Fruit fly (Drosophila melanogaster): ENCODE measurements around the gene crp.

The crp gene

DNA sequence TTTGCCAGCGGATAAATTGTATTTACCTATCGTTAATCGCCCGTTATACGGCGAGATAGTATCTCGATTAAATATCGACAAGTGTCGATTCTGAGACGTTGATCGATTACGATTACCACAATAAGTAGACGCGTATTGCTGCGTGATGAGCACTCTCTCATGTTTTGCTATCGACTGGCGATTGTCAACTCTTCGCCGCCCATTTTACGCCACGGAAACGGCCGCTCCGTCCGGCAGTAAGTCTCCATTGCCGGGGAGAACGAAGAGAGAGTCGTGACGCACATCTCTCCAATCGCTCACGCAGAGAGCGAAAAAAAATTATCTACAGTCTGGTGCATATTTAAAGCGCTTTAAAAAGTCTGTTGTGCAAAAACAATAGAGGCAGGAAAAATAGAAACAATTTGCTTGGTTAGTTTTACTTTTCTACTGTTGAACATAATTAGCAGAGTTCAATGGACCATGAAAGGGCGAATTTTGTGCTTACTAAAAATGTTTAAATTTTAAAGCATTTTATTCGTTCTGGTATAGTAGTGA is 35.9 kb downstream of the crp start, which contains the start of gene CG46309 (continued):
- TF ChIP-seq CG7357 (GFP tag; IDR thresholded peaks at IDR 0.05) (no peak), slou (GFP tag; optimal IDR thresholded peaks at IDR 0.05) (no peak), CG2678 (tag; optimal IDR thresholded peaks at IDR 0.05) (no peak), grn (GFP tag; optimal IDR thresholded peaks at IDR 0.05) (peak; percentile 79), onecut (GFP tag; IDR thresholded peaks at IDR 0.05) (no peak), CG2202 (tag; optimal IDR thresholded peaks at IDR 0.05) (no peak), seq (GFP tag; IDR thresholded peaks at IDR 0.05) (no peak), CG14965 (GFP tag; optimal IDR thresholded peaks at IDR 0.05; ENCODE audit: borderline replicate concordance) (no peak), CG11696 (GFP tag; IDR thresholded peaks at IDR 0.05) (peak; percentile 94), CG8388 (GFP tag; optimal IDR thresholded peaks at IDR 0.05) (peak; percentile 66), CG12299 (tag; optimal IDR thresholded peaks at IDR 0.05) (no peak), mirr (GFP tag; optimal IDR thresholded peaks at IDR 0.05) (no peak), lab (GFP tag; optimal IDR thresholded peaks at IDR 0.05) (peak; percentile 59), lov (optimal IDR thresholded peaks at IDR 0.05) (no peak), lov (GFP tag; IDR thresholded peaks at IDR 0.05) (no peak), HmgZ (tag; optimal IDR thresholded peaks at IDR 0.05) (peak; percentile 46), Nf-YA (GFP tag; IDR thresholded peaks at IDR 0.05) (no peak), CG18619 (GFP tag; optimal IDR thresholded peaks at IDR 0.05) (peak; percentile 25), fu2 (GFP tag; optimal IDR thresholded peaks at IDR 0.05) (no peak), jigr1 (GFP tag; IDR thresholded peaks at IDR 0.05) (no peak), Sox100B (GFP tag; optimal IDR thresholded peaks at IDR 0.05) (peak; percentile 33), sim (GFP tag; IDR thresholded peaks at IDR 0.05) (no peak), tll (GFP tag; optimal IDR thresholded peaks at IDR 0.05) (no peak), CG7745 (tag; optimal IDR thresholded peaks at IDR 0.05) (no peak), Jarid2 (GFP tag; optimal IDR thresholded peaks at IDR 0.05) (peak; percentile 75), her (GFP tag; optimal IDR thresholded peaks at IDR 0.05) (peak; percentile 7), Hr39 (optimal IDR thresholded peaks at IDR 0.05) (no peak), CG13287 (GFP tag; IDR thresholded peaks at IDR 0.05; ENCODE audit: partially characterized antibody) (peak; percentile 93), vnd (GFP tag; IDR thresholded peaks at IDR 0.05; ENCODE audit: partially characterized antibody) (peak; percentile 87; the same call in 2 of the 3 replicates), grau (tag; optimal IDR thresholded peaks at IDR 0.05) (peak; percentile 60), sug (tag; optimal IDR thresholded peaks at IDR 0.05) (peak; percentile 12), CG12155 (GFP tag; optimal IDR thresholded peaks at IDR 0.05) (peak; percentile 35), CG13296 (GFP tag; optimal IDR thresholded peaks at IDR 0.05) (peak; percentile 33), lmd (GFP tag; IDR thresholded peaks at IDR 0.05) (no peak), GATAe (GFP tag; conservative IDR thresholded peaks at IDR 0.05) (no peak), CG7786 (GFP tag; optimal IDR thresholded peaks at IDR 0.05) (peak; percentile 3), CG11247 (GFP tag; IDR thresholded peaks at IDR 0.05) (no peak), CG2889 (GFP tag; IDR thresholded peaks at IDR 0.05) (no peak), dmrt11E (tag; optimal IDR thresholded peaks at IDR 0.05) (no peak), sima (GFP tag; optimal IDR thresholded peaks at IDR 0.05) (no peak), CG14050 (GFP tag; IDR thresholded peaks at IDR 0.05) (peak; percentile 23; the same call in 1 of the 3 replicates), CG11695 (GFP tag; IDR thresholded peaks at IDR 0.05) (peak; percentile 59; the same call in 2 of the 3 replicates), CkIIα-i1 (GFP tag; IDR thresholded peaks at IDR 0.05) (no peak), Optix (GFP tag; IDR thresholded peaks at IDR 0.05) (no peak), CG16815 (GFP tag; optimal IDR thresholded peaks at IDR 0.05) (no peak), CG1832 (GFP tag; optimal IDR thresholded peaks at IDR 0.05) (no peak), Bgb (GFP tag; IDR thresholded peaks at IDR 0.05; ENCODE audit: partially characterized antibody) (peak; percentile 94), H15 (GFP tag; IDR thresholded peaks at IDR 0.05) (no peak), CG1792 (GFP tag; optimal IDR thresholded peaks at IDR 0.05) (no peak), CG17359 (tag; optimal IDR thresholded peaks at IDR 0.05) (peak; percentile 26), Hmr (GFP tag; optimal IDR thresholded peaks at IDR 0.05) (peak; percentile 29)

All from whole organism, embryonic.